Fruit fly (Drosophila melanogaster) whole organism, adult: ENCODE measurements around the gene CG8289.
A peak's percentile ranks its signal among the peaks of the same experiment; 100 is the strongest.

Experiments
- CG11617 ChIP-seq: fragments of 200-800 bp; sonication (Bioruptor generic); optimal IDR thresholded peaks from 2 replicates; lab custom pipeline; 2017; ENCODE audit warnings: mild to moderate bottlenecking, missing biosample characterization, missing genetic modification reagents, missing genetic modification characterization
- CG12768 ChIP-seq: fragments of 200-800 bp; sonication (Bioruptor generic); optimal IDR thresholded peaks from 2 replicates; lab custom pipeline; 2017; ENCODE audit warnings: missing biosample characterization, missing genetic modification characterization, mild to moderate bottlenecking, moderate library complexity, missing genetic modification reagents
- CG14711 ChIP-seq: fragments of 200-800 bp; sonication (Bioruptor generic); optimal IDR thresholded peaks from 2 replicates; lab custom pipeline; 2018; ENCODE audit warnings: missing biosample characterization, mild to moderate bottlenecking, missing genetic modification characterization, moderate library complexity
- CG1620 ChIP-seq: fragments of 200-800 bp; sonication (Bioruptor generic); optimal IDR thresholded peaks from 2 replicates; lab custom pipeline; 2016; ENCODE audit warnings: missing biosample characterization, missing genetic modification characterization
- CG33017 ChIP-seq: fragments of 200-800 bp; sonication (Bioruptor generic); optimal IDR thresholded peaks from 2 replicates; lab custom pipeline; 2018; ENCODE audit warnings: missing biosample characterization, mild to moderate bottlenecking, missing genetic modification characterization, moderate library complexity
- CG5204 ChIP-seq: fragments of 200-800 bp; sonication (Bioruptor generic); optimal IDR thresholded peaks from 2 replicates; lab custom pipeline; 2016; ENCODE audit warnings: missing biosample characterization, missing genetic modification characterization
- CG7045 ChIP-seq: fragments of 200-800 bp; sonication (Bioruptor generic); optimal IDR thresholded peaks from 2 replicates; lab custom pipeline; 2017; ENCODE audit warnings: missing biosample characterization, mild to moderate bottlenecking, missing genetic modification characterization
- CG7101 ChIP-seq: fragments of 200-800 bp; sonication (Bioruptor generic); optimal IDR thresholded peaks from 2 replicates; lab custom pipeline; 2018; ENCODE audit warnings: missing biosample characterization, mild to moderate bottlenecking, missing genetic modification characterization, moderate library complexity
- Clk ChIP-seq: fragments of 200-800 bp; sonication (Bioruptor generic); optimal IDR thresholded peaks from 2 replicates; lab custom pipeline; 2017; ENCODE audit warnings: missing biosample characterization, missing genetic modification characterization
- Crg-1 ChIP-seq: fragments of 200-800 bp; sonication (Bioruptor generic); optimal IDR thresholded peaks from 2 replicates; lab custom pipeline; 2016; ENCODE audit warnings: missing biosample characterization, missing genetic modification characterization
- Hr96 ChIP-seq: fragments of 200-800 bp; sonication (Bioruptor generic); optimal IDR thresholded peaks from 2 replicates; lab custom pipeline; 2016; ENCODE audit warnings: missing biosample characterization, missing genetic modification characterization
- Mnt ChIP-seq: fragments of 200-800 bp; sonication (Bioruptor generic); optimal IDR thresholded peaks from 2 replicates; lab custom pipeline; 2016; ENCODE audit warnings: missing biosample characterization, mild to moderate bottlenecking, missing genetic modification characterization
- bab1 ChIP-seq: fragments of 200-800 bp; sonication (Bioruptor generic); optimal IDR thresholded peaks from 3 replicates; lab custom pipeline; 2019; ENCODE audit warnings: missing biosample characterization, mild to moderate bottlenecking, missing genetic modification characterization, moderate library complexity
- cic ChIP-seq: fragments of 200-800 bp; sonication (Bioruptor generic); optimal IDR thresholded peaks from 2 replicates; lab custom pipeline; 2017; ENCODE audit warnings: missing biosample characterization, mild to moderate bottlenecking, missing genetic modification characterization, moderate library complexity
- cnc ChIP-seq, 2 experiments: fragments of >200 bp; optimal IDR thresholded peaks; 2 replicates each; lab custom pipeline; 2017
- kay ChIP-seq: fragments of 200-800 bp; sonication (Bioruptor generic); peaks from one replicate; lab custom pipeline; 2016; ENCODE audit warnings: missing biosample characterization, missing genetic modification characterization, borderline replicate concordance
- ovo ChIP-seq: fragments of 200-800 bp; sonication (Bioruptor generic); optimal IDR thresholded peaks from 2 replicates; lab custom pipeline; 2016; ENCODE audit warnings: missing biosample characterization, missing genetic modification characterization
- pad ChIP-seq: fragments of 200-800 bp; sonication (Bioruptor generic); optimal IDR thresholded peaks from 3 replicates; lab custom pipeline; 2017; ENCODE audit warnings: missing biosample characterization, missing genetic modification characterization, mild to moderate bottlenecking, moderate library complexity, missing genetic modification reagents
- tj ChIP-seq: fragments of 200-800 bp; sonication (Bioruptor generic); optimal IDR thresholded peaks from 3 replicates; lab custom pipeline; 2017; ENCODE audit warnings: missing biosample characterization, mild to moderate bottlenecking, missing genetic modification characterization, moderate library complexity
- toe ChIP-seq: fragments of 200-800 bp; sonication (Bioruptor generic); optimal IDR thresholded peaks from 2 replicates; lab custom pipeline; 2016; ENCODE audit warnings: missing biosample characterization, missing genetic modification characterization

Gene CG8289

DNA sequence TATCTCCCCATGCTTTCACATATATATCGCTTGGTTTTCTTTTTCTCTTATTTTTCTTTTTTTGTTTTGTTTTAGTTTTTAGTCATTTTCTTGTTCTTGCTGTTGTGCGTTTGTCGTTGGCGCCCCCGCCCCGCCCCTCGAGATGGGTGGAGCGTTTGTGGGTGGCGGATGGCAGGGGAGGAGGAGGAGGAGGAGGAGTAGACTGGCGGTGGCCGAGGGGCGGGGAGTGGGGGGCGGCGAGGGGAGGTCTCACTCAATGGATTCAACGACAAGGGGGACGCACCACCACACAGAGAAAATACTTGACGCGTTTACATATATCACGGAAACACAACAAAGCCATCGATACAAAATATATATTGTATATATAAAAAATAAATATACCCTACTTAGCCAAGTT lies 5.0 kb upstream of the CG8289 start:
- no peak for TF ChIP-seq Crg-1 (GFP tag; lab: Kevin White, UChicago)
- no peak for TF ChIP-seq CG14711
- no peak for TF ChIP-seq bab1 (GFP tag; lab: Kevin White, UChicago)
- no peak for TF ChIP-seq Hr96
- no peak for TF ChIP-seq CG11617 (GFP tag; lab: Kevin White, UChicago)
- no peak for TF ChIP-seq Mnt

DNA sequence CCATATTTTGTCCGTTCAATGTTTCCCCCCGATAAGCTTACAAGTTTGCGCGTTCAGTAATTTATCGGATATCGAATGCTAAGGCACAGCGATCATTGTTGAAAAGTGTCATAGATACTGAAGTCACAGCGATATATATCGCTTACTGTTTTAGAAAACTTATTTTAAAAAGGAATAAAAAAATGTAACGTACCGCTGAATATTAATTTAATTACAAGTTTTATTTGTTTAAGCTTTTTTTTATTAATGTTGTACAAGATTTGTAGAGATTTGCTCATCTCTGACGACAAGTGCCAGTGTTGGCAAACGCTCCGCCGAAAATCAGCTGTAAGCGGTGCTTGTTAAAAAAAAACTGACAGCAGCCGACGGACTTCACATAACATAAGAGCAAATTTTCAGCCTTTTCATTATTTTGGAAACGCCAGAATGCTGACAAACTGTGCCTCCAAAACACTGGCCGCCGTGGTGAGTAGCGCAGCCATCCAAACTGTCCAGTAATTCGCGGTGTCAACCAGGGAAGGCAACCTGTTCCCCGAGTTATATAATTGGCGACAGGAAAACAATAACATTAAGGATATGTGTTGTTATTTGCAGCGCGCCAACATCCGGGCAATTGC lies 3.7 kb downstream of the CG8289 start, which contains the start of the genes corolla and ND-24:
TSS of gene corolla (minus strand) at position 52 of the 617 bp plus-strand sequence.
TSS of gene ND-24 (plus strand) at position 94 of the 617 bp plus-strand sequence.
- TF ChIP-seq cnc (optimal IDR thresholded peaks at IDR 0.05; lab: Kevin White, UChicago) (no peak), bab1 (GFP tag; lab: Kevin White, UChicago) (peak; percentile 92), CG5204 (GFP tag; lab: Kevin White, UChicago) (no peak), Crg-1 (GFP tag; lab: Kevin White, UChicago) (peak; percentile 81), pad (GFP tag; lab: Kevin White, UChicago) (peak; percentile 61), CG33017 (tag; lab: Kevin White, UChicago) (peak; percentile 74), Hr96 (no peak), toe (no peak), CG11617 (GFP tag; lab: Kevin White, UChicago) (peak; percentile 84), ovo (GFP tag; lab: Kevin White, UChicago) (peak; percentile 70), CG7045 (GFP tag; lab: Kevin White, UChicago) (peak; percentile 19), Mnt (peak; percentile 86), CG12768 (GFP tag; lab: Kevin White, UChicago) (peak; percentile 56), tj (peak; percentile 58), kay (GFP tag; lab: Kevin White, UChicago) (no peak), CG7101 (tag; lab: Kevin White, UChicago) (peak; percentile 88), cic (GFP tag; lab: Kevin White, UChicago) (peak; percentile 10), CG1620 (GFP tag; lab: Kevin White, UChicago) (peak; percentile 91), Clk (peak; percentile 41), CG14711 (peak; percentile 81)

DNA sequence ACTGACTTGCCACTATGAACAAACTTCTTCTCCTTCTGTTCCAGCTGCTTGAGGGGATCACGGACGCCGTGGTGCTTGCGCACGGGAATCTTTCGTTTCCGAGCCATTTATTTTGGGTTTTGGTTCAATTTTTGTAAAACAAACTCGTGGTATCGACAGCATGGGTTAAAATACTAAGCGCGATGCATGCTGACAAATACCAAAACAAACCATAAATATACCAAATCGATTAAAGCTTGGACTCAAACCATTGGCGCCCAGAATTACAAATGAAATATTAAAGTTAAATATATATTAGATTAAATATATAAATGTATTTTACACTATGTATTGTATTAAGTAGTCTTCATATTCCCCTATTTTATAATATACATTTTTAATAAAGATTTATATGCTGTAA lies 6.5 kb downstream of the CG8289 start, which contains the start of gene CG8326:
TSS of gene CG8326 (minus strand) at position 176 of the 400 bp plus-strand sequence.
- TF ChIP-seq bab1 (GFP tag; lab: Kevin White, UChicago): peak; percentile 9
- peak; percentile 10 for TF ChIP-seq Mnt
- no peak for TF ChIP-seq pad (GFP tag; lab: Kevin White, UChicago)

DNA sequence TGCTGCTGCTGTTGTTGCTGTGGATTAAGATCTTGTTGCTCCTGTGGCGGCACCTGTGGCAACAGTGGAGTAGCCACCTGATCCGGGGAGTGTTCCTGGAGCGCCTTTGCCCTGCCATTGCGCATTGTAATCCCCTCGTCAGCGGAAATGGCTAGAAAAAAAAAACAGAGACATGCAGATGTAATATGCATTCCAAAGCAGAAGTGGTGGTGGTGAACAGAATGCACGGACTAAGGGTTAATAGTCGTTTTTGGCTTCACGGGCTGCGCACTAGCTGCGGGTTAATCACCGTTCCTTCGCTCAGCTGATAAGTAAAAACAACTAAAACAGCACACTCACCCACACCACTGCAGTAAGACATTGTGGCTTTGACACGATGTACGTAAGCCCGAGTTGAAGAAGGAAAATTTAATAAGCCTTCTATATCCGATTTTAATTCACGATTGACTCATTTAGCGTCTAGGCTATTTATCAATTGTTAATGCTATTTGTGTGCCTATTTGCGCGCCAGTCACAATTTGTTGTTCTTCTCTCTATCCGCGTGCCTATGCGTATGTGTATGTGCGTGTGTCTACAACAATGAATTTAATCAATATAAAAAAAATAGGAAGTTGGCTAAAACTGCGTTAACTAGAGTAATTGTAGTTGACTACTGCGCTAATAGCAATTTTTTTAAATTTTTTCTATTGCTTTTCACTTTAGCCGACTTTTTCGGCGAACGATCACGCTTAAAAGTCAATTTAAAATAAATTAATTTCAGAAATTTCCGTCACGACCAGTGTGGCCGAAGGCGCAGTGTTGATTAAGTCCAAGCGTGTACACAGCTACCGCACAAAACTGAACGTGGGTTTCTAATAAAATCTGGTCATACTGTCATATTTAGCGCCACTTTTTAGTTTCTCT lies 8.5 kb downstream of the CG8289 start, which contains the start of gene stas:
TSS of gene stas (minus strand) at position 806 of the 903 bp plus-strand sequence.
- TF ChIP-seq ovo (GFP tag; lab: Kevin White, UChicago) (peak; percentile 48), pad (GFP tag; lab: Kevin White, UChicago) (no peak), CG5204 (GFP tag; lab: Kevin White, UChicago) (no peak), Hr96 (no peak), tj (peak; percentile 79), toe (no peak), CG11617 (GFP tag; lab: Kevin White, UChicago) (no peak), Clk (no peak), CG7101 (tag; lab: Kevin White, UChicago) (peak; percentile 33), CG14711 (no peak), Mnt (peak; percentile 81), CG12768 (GFP tag; lab: Kevin White, UChicago) (peak; percentile 7), CG33017 (tag; lab: Kevin White, UChicago) (peak; percentile 21), kay (GFP tag; lab: Kevin White, UChicago) (no peak), cic (GFP tag; lab: Kevin White, UChicago) (no peak), Crg-1 (GFP tag; lab: Kevin White, UChicago) (peak; percentile 31), CG7045 (GFP tag; lab: Kevin White, UChicago) (no peak), bab1 (GFP tag; lab: Kevin White, UChicago) (peak; percentile 67), cnc (optimal IDR thresholded peaks at IDR 0.05; lab: Kevin White, UChicago) (no peak), CG1620 (GFP tag; lab: Kevin White, UChicago) (peak; percentile 46)

DNA sequence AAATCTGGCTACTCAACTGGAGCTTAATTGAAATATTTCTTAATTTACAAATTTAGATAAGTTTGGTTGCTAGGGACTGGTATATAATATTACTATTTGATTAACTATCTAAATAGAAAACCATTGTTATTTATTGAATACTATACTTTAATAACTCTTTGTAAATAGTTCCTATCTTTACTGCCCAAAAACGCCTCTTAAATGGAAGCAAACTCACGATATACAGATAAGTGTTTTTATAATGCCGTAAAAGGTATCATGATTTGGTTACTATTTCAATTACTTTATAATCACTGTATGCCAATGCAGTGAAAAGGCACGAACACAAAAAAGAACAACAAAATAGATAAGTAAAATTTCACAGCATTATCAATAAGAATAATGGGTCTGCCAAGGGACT lies 10.0 kb downstream of the CG8289 start:
- no peak for TF ChIP-seq Crg-1 (GFP tag; lab: Kevin White, UChicago)
- TF ChIP-seq cic (GFP tag; lab: Kevin White, UChicago): peak; percentile 56
- peak; percentile 33 for TF ChIP-seq bab1 (GFP tag; lab: Kevin White, UChicago)
- no peak for TF ChIP-seq CG12768 (GFP tag; lab: Kevin White, UChicago)
- no peak for TF ChIP-seq ovo (GFP tag; lab: Kevin White, UChicago)
- peak; percentile 26 for TF ChIP-seq kay (GFP tag; lab: Kevin White, UChicago)
- no peak for TF ChIP-seq toe
- TF ChIP-seq CG11617 (GFP tag; lab: Kevin White, UChicago): peak; percentile 45
- TF ChIP-seq Hr96: no peak
- no peak for TF ChIP-seq CG1620 (GFP tag; lab: Kevin White, UChicago)
- TF ChIP-seq Clk: no peak
- no peak for TF ChIP-seq tj
- TF ChIP-seq CG5204 (GFP tag; lab: Kevin White, UChicago): no peak
- peak; percentile 66 for TF ChIP-seq CG33017 (tag; lab: Kevin White, UChicago)
- TF ChIP-seq Mnt: no peak
- TF ChIP-seq pad (GFP tag; lab: Kevin White, UChicago): peak; percentile 6
- no peak for TF ChIP-seq CG7045 (GFP tag; lab: Kevin White, UChicago)
- TF ChIP-seq cnc (optimal IDR thresholded peaks at IDR 0.05; lab: Kevin White, UChicago): no peak
- peak; percentile 71 for TF ChIP-seq CG7101 (tag; lab: Kevin White, UChicago)
- peak; percentile 47 for TF ChIP-seq CG14711
